Worm (Caenorhabditis elegans) whole organism, L2 larva: Measurements from ENCODE around the gene gcc-2.

Source experiments
- F13H6.1 ChIP-seq: sonication (generic microtip); optimal IDR thresholded peaks from 2 replicates; lab custom pipeline; 2016; ENCODE audit warnings: missing genetic modification characterization, missing compliant biosample characterization
- ZK546.5 ChIP-seq: sonication (generic microtip); optimal IDR thresholded peaks from 2 replicates; lab custom pipeline; 2017; ENCODE audit warnings: missing biosample characterization, missing genetic modification characterization
- egl-27 ChIP-seq: sonication (generic microtip); optimal IDR thresholded peaks from 3 replicates; lab custom pipeline; 2017; ENCODE audit warnings: missing biosample characterization, missing genetic modification reagents, missing genetic modification characterization
- lin-39 ChIP-seq: fragments of 150-350 bp; optimal IDR thresholded peaks from 2 replicates; lab custom pipeline; 2014; ENCODE audit warnings: missing biosample characterization, missing genetic modification reagents, missing genetic modification characterization
- mdl-1 ChIP-seq, 2 experiments: fragments of 150-350 bp in 1 of 2; sonication (generic microtip) in 1 of 2; optimal IDR thresholded peaks; 2 replicates each; lab custom pipeline; 2017; ENCODE audit warnings: missing biosample characterization in 2 of 2, missing genetic modification characterization in 2 of 2
- nhr-12 ChIP-seq: fragments of 150-350 bp; optimal IDR thresholded peaks from 2 replicates; lab custom pipeline; 2014; ENCODE audit warnings: missing biosample characterization, missing genetic modification characterization

DNA sequence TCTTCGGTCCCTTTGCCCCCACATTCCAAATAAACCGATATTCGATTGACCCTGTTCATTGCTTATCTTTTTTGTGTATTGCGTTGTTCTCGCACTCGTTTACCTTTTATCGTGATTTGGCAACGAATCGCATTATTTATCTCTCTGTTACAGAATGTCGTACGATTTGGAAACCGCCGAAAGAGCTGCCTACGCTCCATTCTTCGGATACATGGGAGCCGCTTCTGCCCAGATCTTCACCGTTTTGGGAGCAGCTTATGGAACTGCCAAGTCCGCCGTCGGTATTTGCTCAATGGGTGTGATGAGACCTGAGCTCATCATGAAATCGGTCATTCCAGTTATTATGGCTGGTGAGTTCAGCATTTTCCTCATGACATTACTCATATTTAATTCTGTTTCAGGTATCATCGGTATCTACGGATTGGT lies 20.1 kb upstream of the gcc-2 start, which contains the start of gene vha-2:
- TF ChIP-seq ZK546.5 (tag; lab: Kevin White, UChicago) (no peak), mdl-1 (tag; optimal IDR thresholded peaks at IDR 0.05; lab: Kevin White, UChicago) (no peak), egl-27 (tag; lab: Kevin White, UChicago) (no peak), lin-39 (no peak), nhr-12 (tag; lab: Kevin White, UChicago) (no peak), F13H6.1 (tag; lab: Kevin White, UChicago) (no peak)
